Worm (Caenorhabditis elegans) whole organism, L4/young adult: Measurements from ENCODE around the gene cdh-8.

Experiments
- W03F9.2 ChIP-seq: fragments of 150-350 bp; optimal IDR thresholded peaks from 2 replicates; lab custom pipeline; 2014; ENCODE audit warnings: missing biosample characterization, missing genetic modification characterization
- him-1 ChIP-seq: sonication (generic microtip); optimal IDR thresholded peaks from 2 replicates; lab custom pipeline; 2016; ENCODE audit warnings: missing genotype, missing genetic modification reagents, missing genetic modification characterization, missing compliant biosample characterization

ce11 chrIV:294737-295136, 44.9 kb upstream of the cdh-8 start:
- TF ChIP-seq him-1 (tag; lab: Kevin White, UChicago) (no peak), W03F9.2 (tag; lab: Kevin White, UChicago) (no peak)
